Worm (Caenorhabditis elegans) whole organism, mixed stage, embryonic: ENCODE measurements around the gene F15B10.3.
"Not testable (repeated sequence)": the region's sequence is repeated elsewhere in the genome, so short reads cannot be mapped to it uniquely, and the experiment has no call there.

ENCODE experiments used
- M03D4.4 ChIP-seq: sonication (generic microtip); optimal IDR thresholded peaks from 2 replicates; lab custom pipeline; 2017; ENCODE audit warnings: mild to moderate bottlenecking, missing genetic modification characterization, missing compliant biosample characterization
- blmp-1 ChIP-seq: fragments of 150-350 bp; optimal IDR thresholded peaks from 2 replicates; lab custom pipeline; 2014; ENCODE audit warnings: missing biosample characterization, missing genetic modification characterization
- ceh-39 ChIP-seq: fragments of 150-350 bp; optimal IDR thresholded peaks from 2 replicates; lab custom pipeline; 2014; ENCODE audit warnings: missing biosample characterization, missing genetic modification characterization
- ceh-43 ChIP-seq: fragments of 200-800 bp; sonication (Bioruptor generic); optimal IDR thresholded peaks from 2 replicates; lab custom pipeline; 2018; ENCODE audit warnings: mild to moderate bottlenecking, missing genetic modification characterization, moderate library complexity, missing compliant biosample characterization
- ceh-83 ChIP-seq: fragments of 200-800 bp; sonication (Bioruptor generic); optimal IDR thresholded peaks from 2 replicates; lab custom pipeline; 2018; ENCODE audit warnings: mild to moderate bottlenecking, missing genetic modification characterization, missing compliant biosample characterization
- ces-1 ChIP-seq: fragments of 150-350 bp; optimal IDR thresholded peaks from 2 replicates; lab custom pipeline; 2014; ENCODE audit warnings: missing biosample characterization, missing genetic modification reagents, missing genetic modification characterization
- cnd-1 ChIP-seq: fragments of 200-800 bp; sonication (Bioruptor generic); optimal IDR thresholded peaks from 2 replicates; lab custom pipeline; 2018; ENCODE audit warnings: mild to moderate bottlenecking, missing genetic modification characterization, missing compliant biosample characterization
- drap-1 ChIP-seq: fragments of 200-800 bp; sonication (Bioruptor generic); optimal IDR thresholded peaks from 3 replicates; lab custom pipeline; 2018; ENCODE audit warnings: mild to moderate bottlenecking, missing genetic modification characterization, missing compliant biosample characterization
- elt-1 ChIP-seq: sonication (generic microtip); optimal IDR thresholded peaks from 2 replicates; lab custom pipeline; 2017; ENCODE audit warnings: missing genetic modification characterization, mild to moderate bottlenecking, missing compliant biosample characterization, antibody characterized with exemption, moderate library complexity, borderline replicate concordance; ENCODE audit not compliant: insufficient read depth
- elt-3 ChIP-seq: fragments of 150-350 bp; optimal IDR thresholded peaks from 2 replicates; lab custom pipeline; 2014; ENCODE audit warnings: missing biosample characterization, missing genetic modification characterization
- flh-1 ChIP-seq: fragments of 200-800 bp; sonication (Bioruptor generic); optimal IDR thresholded peaks from 2 replicates; lab custom pipeline; 2018; ENCODE audit warnings: mild to moderate bottlenecking, missing genetic modification characterization, moderate library complexity, missing compliant biosample characterization
- ham-2 ChIP-seq: fragments of 200-800 bp; sonication (Bioruptor generic); optimal IDR thresholded peaks from 2 replicates; lab custom pipeline; 2018; ENCODE audit warnings: mild to moderate bottlenecking, missing genetic modification characterization, missing compliant biosample characterization
- lin-32 ChIP-seq: fragments of 200-800 bp; sonication (Bioruptor generic); optimal IDR thresholded peaks from 2 replicates; lab custom pipeline; 2018; ENCODE audit warnings: mild to moderate bottlenecking, missing genetic modification characterization, missing compliant biosample characterization
- mep-1 ChIP-seq: fragments of 150-350 bp; optimal IDR thresholded peaks from 2 replicates; lab custom pipeline; 2017; ENCODE audit warnings: missing biosample characterization, missing genetic modification reagents, missing genetic modification characterization, inconsistent platforms
- mls-2 ChIP-seq: sonication (generic microtip); optimal IDR thresholded peaks from 2 replicates; lab custom pipeline; 2016; ENCODE audit warnings: mild to moderate bottlenecking, missing genetic modification characterization, moderate library complexity, missing compliant biosample characterization
- nhr-12 ChIP-seq: fragments of 150-350 bp; optimal IDR thresholded peaks from 2 replicates; lab custom pipeline; 2014; ENCODE audit warnings: missing biosample characterization, missing genetic modification characterization
- nhr-2 ChIP-seq: fragments of 150-350 bp; optimal IDR thresholded peaks from 2 replicates; lab custom pipeline; 2014; ENCODE audit warnings: missing biosample characterization, missing genetic modification characterization
- nhr-237 ChIP-seq: fragments of 150-350 bp; optimal IDR thresholded peaks from 2 replicates; lab custom pipeline; 2014; ENCODE audit warnings: missing biosample characterization, missing genetic modification characterization
- nhr-28 ChIP-seq: fragments of 150-350 bp; optimal IDR thresholded peaks from 2 replicates; lab custom pipeline; 2014; ENCODE audit warnings: missing biosample characterization, missing genetic modification characterization
- nhr-76 ChIP-seq: sonication (generic microtip); optimal IDR thresholded peaks from 2 replicates; lab custom pipeline; 2017; ENCODE audit warnings: missing biosample characterization, missing genetic modification characterization
- pha-4 ChIP-seq: fragments of 150-350 bp; optimal IDR thresholded peaks from 2 replicates; lab custom pipeline; 2018; ENCODE audit warnings: missing biosample characterization, missing genetic modification reagents, missing genetic modification characterization
- sem-2 ChIP-seq: fragments of 200-800 bp; sonication (Bioruptor generic); optimal IDR thresholded peaks from 2 replicates; lab custom pipeline; 2018; ENCODE audit warnings: mild to moderate bottlenecking, missing genetic modification characterization, missing compliant biosample characterization
- snpc-4 ChIP-seq: fragments of 150-350 bp; optimal IDR thresholded peaks from 2 replicates; lab custom pipeline; 2014; ENCODE audit warnings: missing biosample characterization, missing genetic modification characterization
- unc-39 ChIP-seq: fragments of 150-350 bp; optimal IDR thresholded peaks from 2 replicates; lab custom pipeline; 2014; ENCODE audit warnings: missing biosample characterization, missing genetic modification characterization
- zip-8 ChIP-seq: fragments of 150-350 bp; optimal IDR thresholded peaks from 2 replicates; lab custom pipeline; 2014; ENCODE audit warnings: missing biosample characterization, missing genetic modification characterization
- ztf-11 ChIP-seq: fragments of 150-350 bp; optimal IDR thresholded peaks from 2 replicates; lab custom pipeline; 2014; ENCODE audit warnings: missing biosample characterization, missing genetic modification characterization

F15B10.3 gene

DNA sequence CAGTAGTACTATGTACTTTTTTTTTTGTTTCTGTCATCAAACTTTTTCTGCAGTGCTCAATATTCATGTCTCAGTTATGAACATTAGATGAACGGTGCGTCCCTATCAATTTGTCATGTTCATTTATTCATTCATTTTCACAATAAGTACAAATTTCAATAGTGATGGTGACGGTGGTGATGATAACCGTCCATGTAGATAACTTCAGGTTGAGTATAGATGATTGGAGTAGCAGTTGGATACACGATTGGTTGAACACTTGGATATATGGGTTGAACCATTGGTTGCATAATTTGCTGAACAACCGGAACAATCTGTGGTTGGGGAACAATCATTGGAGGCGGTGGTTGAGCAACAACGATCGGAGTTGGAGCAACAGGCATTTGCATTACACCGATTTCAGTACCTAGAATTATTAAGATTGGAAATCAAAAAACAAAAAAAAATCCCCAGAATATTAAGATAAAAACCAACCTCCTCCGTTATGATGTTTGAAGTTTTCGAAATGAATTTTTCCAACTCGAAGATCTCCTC, 14.3 kb upstream of the F15B10.3 start:
- TF ChIP-seq unc-39 (no peak), elt-3 (tag; lab: Kevin White, UChicago) (no peak), nhr-76 (tag; lab: Kevin White, UChicago) (no peak), ces-1 (no peak), ceh-43 (GFP tag; lab: Kevin White, UChicago) (no peak), ceh-83 (no peak), flh-1 (no peak), ztf-11 (tag; lab: Kevin White, UChicago) (no peak)
- TF ChIP-seq, all 35 proteins: peak for 0

DNA sequence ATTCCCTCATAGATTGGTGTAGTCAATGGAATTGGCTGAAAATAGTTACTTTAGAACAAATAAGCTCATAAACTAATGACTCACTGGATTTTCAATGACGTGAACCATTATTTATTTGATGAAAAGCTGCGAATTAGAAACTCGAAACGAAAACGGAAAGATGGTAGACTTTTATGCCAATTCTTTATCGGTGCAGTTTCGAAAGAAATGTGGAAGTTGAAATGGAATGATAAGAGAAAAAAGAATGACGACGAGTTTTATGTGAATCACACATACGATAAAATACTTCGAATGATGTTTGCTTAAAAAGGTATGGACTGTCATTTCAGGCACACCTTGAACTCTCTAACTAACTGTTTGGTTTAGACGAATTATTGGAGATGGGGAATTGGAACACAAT, 12.4 kb upstream of the F15B10.3 start, which contains the start of the genes lec-11 and irld-7:
Gene lec-11 (minus strand): TSS at position 126 of the 400 bp plus-strand sequence.
Gene irld-7 (plus strand): TSS at position 332 of the 400 bp plus-strand sequence.
- TF ChIP-seq elt-3 (tag; lab: Kevin White, UChicago) (no peak), mls-2 (tag; lab: Kevin White, UChicago) (no peak), blmp-1 (tag; lab: Kevin White, UChicago) (no peak), nhr-76 (tag; lab: Kevin White, UChicago) (no peak), cnd-1 (tag; lab: Kevin White, UChicago) (no peak), ceh-39 (no peak), ces-1 (no peak), zip-8 (tag; lab: Kevin White, UChicago) (no peak), ham-2 (GFP tag; lab: Kevin White, UChicago) (no peak), nhr-12 (tag; lab: Kevin White, UChicago) (no peak), M03D4.4 (tag; lab: Kevin White, UChicago) (no peak), nhr-237 (tag; lab: Kevin White, UChicago) (no peak), nhr-28 (tag; lab: Kevin White, UChicago) (no peak), pha-4 (no peak), drap-1 (GFP tag; lab: Kevin White, UChicago) (no peak), snpc-4 (tag; lab: Kevin White, UChicago) (no peak), elt-1 (tag; lab: Kevin White, UChicago) (no peak)

DNA sequence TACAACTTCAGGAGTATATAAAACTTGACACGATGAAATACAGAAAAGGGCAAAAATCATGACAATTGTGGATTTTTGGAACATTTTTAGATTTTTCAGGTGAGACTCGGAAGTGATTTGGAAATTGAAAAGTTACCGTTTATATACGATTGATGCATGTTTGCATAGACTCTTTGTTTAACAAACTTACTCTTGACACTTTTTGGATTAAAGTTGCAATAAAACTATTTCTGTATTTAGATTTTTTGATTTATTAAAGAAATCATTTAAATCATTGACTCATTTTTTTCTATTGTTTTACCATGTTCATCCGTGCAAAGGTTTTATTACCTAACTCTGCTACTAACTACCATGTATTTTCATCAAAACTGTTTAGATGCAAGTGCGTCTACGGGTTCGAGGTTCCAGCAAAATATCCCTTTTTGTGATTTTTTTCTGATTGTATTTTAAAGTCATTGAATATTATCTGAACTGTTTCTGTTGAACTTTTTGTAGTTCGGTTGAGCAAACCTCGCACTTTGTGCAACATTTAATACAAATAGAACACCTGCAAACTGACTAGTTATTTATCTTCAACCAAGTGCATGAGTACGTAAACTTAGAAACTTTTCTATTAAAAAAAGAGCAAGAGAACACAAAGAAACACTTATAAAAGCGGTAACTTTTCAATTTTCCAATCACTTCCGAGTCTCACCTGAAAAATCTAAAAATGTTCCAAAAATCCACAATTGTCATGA, 11.3 kb upstream of the F15B10.3 start, which contains the start of the genes nspb-1 and nspb-2:
Gene nspb-1 (minus strand): TSS at position 101 of the 737 bp plus-strand sequence.
Gene nspb-2 (plus strand): TSS at position 687 of the 737 bp plus-strand sequence.
- TF ChIP-seq nhr-28 (tag; lab: Kevin White, UChicago); nhr-12 (tag; lab: Kevin White, UChicago); ham-2 (GFP tag; lab: Kevin White, UChicago): not testable (repeated sequence)

DNA sequence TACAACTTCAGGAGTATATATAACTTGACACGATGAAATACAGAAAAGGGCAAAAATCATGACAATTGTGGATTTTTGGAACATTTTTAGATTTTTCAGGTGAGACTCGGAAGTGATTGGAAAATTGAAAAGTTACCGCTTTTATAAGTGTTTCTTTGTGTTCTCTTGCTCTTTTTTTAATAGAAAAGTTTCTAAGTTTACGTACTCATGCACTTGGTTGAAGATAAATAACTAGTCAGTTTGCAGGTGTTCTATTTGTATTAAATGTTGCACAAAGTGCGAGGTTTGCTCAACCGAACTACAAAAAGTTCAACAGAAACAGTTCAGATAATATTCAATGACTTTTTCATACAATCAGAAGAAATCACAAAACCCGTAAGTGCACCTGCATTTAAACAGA, 7.6 kb upstream of the F15B10.3 start, which contains the start of gene nspb-3:
Gene nspb-3 (minus strand): TSS at position 101 of the 400 bp plus-strand sequence.
- TF ChIP-seq zip-8, elt-1, nhr-12 (tag; lab: Kevin White, UChicago): not testable (repeated sequence)

DNA sequence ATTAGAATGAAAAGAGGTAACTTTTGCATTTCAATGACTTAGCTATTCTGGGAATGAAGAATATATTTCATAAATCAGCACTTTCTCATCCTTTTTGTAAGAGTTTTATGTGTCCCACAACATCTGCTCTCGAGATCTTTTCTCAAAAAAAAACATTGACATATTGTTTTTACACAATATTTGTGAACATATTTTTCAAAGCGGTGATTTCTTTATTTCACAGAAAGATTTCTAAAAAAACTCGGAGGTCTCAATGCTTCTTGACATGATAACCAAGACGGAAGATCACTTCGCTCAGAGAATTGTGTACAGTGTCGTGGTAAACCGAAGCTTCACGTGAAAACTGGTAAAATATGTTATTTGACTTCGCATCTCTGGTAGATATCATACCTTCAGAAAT, 6.6 kb upstream of the F15B10.3 start, which contains the start of gene F38A5.22:
Gene F38A5.22 (minus strand): TSS at position 29 of the 400 bp plus-strand sequence.
- TF ChIP-seq nhr-2 (no peak), drap-1 (GFP tag; lab: Kevin White, UChicago) (no peak), mls-2 (tag; lab: Kevin White, UChicago) (no peak), ceh-43 (GFP tag; lab: Kevin White, UChicago) (no peak), sem-2 (GFP tag; lab: Kevin White, UChicago) (no peak), nhr-28 (tag; lab: Kevin White, UChicago) (no peak), cnd-1 (tag; lab: Kevin White, UChicago) (no peak), lin-32 (GFP tag; lab: Kevin White, UChicago) (no peak), mep-1 (tag; lab: Kevin White, UChicago) (no peak), zip-8 (tag; lab: Kevin White, UChicago) (no peak), elt-3 (tag; lab: Kevin White, UChicago) (no peak), ztf-11 (tag; lab: Kevin White, UChicago) (no peak)
